Fruit fly (Drosophila melanogaster) whole organism, embryonic: Measurements from ENCODE around the gene CG13640.

ENCODE experiments used
- CG1024 ChIP-seq: fragments of 200-800 bp; sonication (Bioruptor generic); IDR thresholded peaks from 2 replicates; pipeline ENCODE4 v1.3.6; 2022; ENCODE audit warnings: missing biosample characterization, missing genetic modification characterization
- CG12391 ChIP-seq: fragments of 200-800 bp; sonication (Bioruptor generic); optimal IDR thresholded peaks from 3 replicates; lab custom pipeline; 2018; ENCODE audit warnings: missing biosample characterization, mild to moderate bottlenecking, missing genetic modification characterization, moderate library complexity
- CG12942 ChIP-seq: fragments of 200-800 bp; sonication (Bioruptor generic); optimal IDR thresholded peaks from 3 replicates; lab custom pipeline; 2016; ENCODE audit warnings: missing biosample characterization, missing genetic modification characterization
- CG14441 ChIP-seq: fragments of 200-800 bp; sonication (Bioruptor generic); IDR thresholded peaks from 2 replicates; pipeline ENCODE4 v1.3.6; 2022; ENCODE audit warnings: missing biosample characterization, missing genetic modification characterization
- CG15514 ChIP-seq: fragments of 200-800 bp; sonication (Bioruptor generic); optimal IDR thresholded peaks from 3 replicates; lab custom pipeline; 2017; ENCODE audit warnings: missing biosample characterization, missing genetic modification characterization, mild to moderate bottlenecking, moderate library complexity, missing genetic modification reagents
- CG15696 ChIP-seq: fragments of 200-800 bp; sonication (Bioruptor generic); optimal IDR thresholded peaks from 2 replicates; lab custom pipeline; 2019; ENCODE audit warnings: missing biosample characterization, mild to moderate bottlenecking, missing genetic modification characterization, moderate library complexity
- CG1602 ChIP-seq: fragments of 200-800 bp; sonication (Bioruptor generic); optimal IDR thresholded peaks from 3 replicates; lab custom pipeline; 2016; ENCODE audit warnings: missing biosample characterization, missing genetic modification characterization
- CG16813 ChIP-seq: fragments of 200-800 bp; sonication (Bioruptor generic); IDR thresholded peaks from 3 replicates; pipeline ENCODE4 v1.3.6; 2022; ENCODE audit warnings: missing biosample characterization, missing genetic modification characterization; ENCODE audit not compliant: partially characterized antibody
- CG2712 ChIP-seq: fragments of 200-800 bp; optimal IDR thresholded peaks from 3 replicates; lab custom pipeline; 2019; ENCODE audit warnings: missing biosample characterization, mild to moderate bottlenecking, missing genetic modification characterization, moderate library complexity
- CG30020 ChIP-seq: fragments of 200-800 bp; optimal IDR thresholded peaks from 2 replicates; lab custom pipeline; 2019; ENCODE audit warnings: missing biosample characterization, mild to moderate bottlenecking, missing genetic modification characterization, moderate library complexity
- CG30403 ChIP-seq: fragments of 200-800 bp; sonication (Bioruptor generic); optimal IDR thresholded peaks from 3 replicates; lab custom pipeline; 2016; ENCODE audit warnings: missing biosample characterization, missing genetic modification characterization
- CG31224 ChIP-seq: fragments of 200-800 bp; sonication (Bioruptor generic); IDR thresholded peaks from 2 replicates; pipeline ENCODE4 v1.3.6; 2022; ENCODE audit warnings: missing biosample characterization, missing genetic modification characterization
- CG34224 ChIP-seq: fragments of 200-800 bp; sonication (Bioruptor generic); IDR thresholded peaks from 3 replicates; pipeline ENCODE4 v1.3.6; 2022; ENCODE audit warnings: missing biosample characterization, missing genetic modification characterization; ENCODE audit not compliant: partially characterized antibody
- CG6689 ChIP-seq: fragments of 200-800 bp; sonication (Bioruptor generic); IDR thresholded peaks from 2 replicates; pipeline ENCODE4 v1.3.6; 2022; ENCODE audit warnings: missing biosample characterization, missing genetic modification characterization
- CG7928 ChIP-seq: fragments of 200-800 bp; sonication (Bioruptor generic); optimal IDR thresholded peaks from 2 replicates; lab custom pipeline; 2017; ENCODE audit warnings: missing biosample characterization, mild to moderate bottlenecking, missing genetic modification characterization
- CG7963 ChIP-seq: fragments of 200-800 bp; sonication (Bioruptor generic); IDR thresholded peaks from 3 replicates; pipeline ENCODE4 v1.3.6; 2022; ENCODE audit warnings: missing biosample characterization, missing genetic modification characterization; ENCODE audit not compliant: partially characterized antibody
- CG8359 ChIP-seq: fragments of 200-800 bp; sonication (Bioruptor generic); optimal IDR thresholded peaks from 2 replicates; lab custom pipeline; 2017; ENCODE audit warnings: missing biosample characterization, mild to moderate bottlenecking, missing genetic modification characterization, borderline replicate concordance
- CG9437 ChIP-seq: fragments of 200-800 bp; sonication (Bioruptor generic); optimal IDR thresholded peaks from 2 replicates; lab custom pipeline; 2018; ENCODE audit warnings: missing biosample characterization, mild to moderate bottlenecking, missing genetic modification characterization
- CG9817 ChIP-seq: fragments of 200-800 bp; sonication (Bioruptor generic); optimal IDR thresholded peaks from 2 replicates; lab custom pipeline; 2018; ENCODE audit warnings: missing biosample characterization, mild to moderate bottlenecking, missing genetic modification characterization, moderate library complexity
- CG9932 ChIP-seq: fragments of 200-800 bp; sonication (Bioruptor generic); IDR thresholded peaks from 2 replicates; pipeline ENCODE4 v1.3.6; 2022; ENCODE audit warnings: missing biosample characterization, missing genetic modification characterization
- Camta ChIP-seq: fragments of 200-800 bp; sonication (Bioruptor generic); optimal IDR thresholded peaks from 2 replicates; lab custom pipeline; 2016; ENCODE audit warnings: missing biosample characterization, missing genetic modification characterization
- Chrac-16 ChIP-seq: fragments of 200-800 bp; sonication (Bioruptor generic); optimal IDR thresholded peaks from 3 replicates; lab custom pipeline; 2016; ENCODE audit warnings: missing biosample characterization, missing genetic modification characterization
- CoRest ChIP-seq: fragments of 200-800 bp; sonication (Bioruptor generic); optimal IDR thresholded peaks from 3 replicates; lab custom pipeline; 2018; ENCODE audit warnings: missing biosample characterization, mild to moderate bottlenecking, missing genetic modification characterization, moderate library complexity
- Ets65A ChIP-seq: fragments of 200-800 bp; sonication (Bioruptor generic); peaks from one replicate; lab custom pipeline; 2016; ENCODE audit warnings: missing biosample characterization, missing genetic modification characterization
- Ets97D ChIP-seq: fragments of 200-800 bp; sonication (Bioruptor generic); optimal IDR thresholded peaks from 3 replicates; lab custom pipeline; 2016; ENCODE audit warnings: missing biosample characterization, missing genetic modification characterization
- HLH4C ChIP-seq: fragments of 200-800 bp; sonication (Bioruptor generic); IDR thresholded peaks from 3 replicates; pipeline ENCODE4 v1.3.6; 2022; ENCODE audit warnings: missing biosample characterization, missing genetic modification characterization; ENCODE audit not compliant: partially characterized antibody
- Jarid2 ChIP-seq: fragments of 200-800 bp; sonication (Bioruptor generic); optimal IDR thresholded peaks from 3 replicates; lab custom pipeline; 2017; ENCODE audit warnings: mild to moderate bottlenecking, missing biosample characterization, missing genetic modification reagents, missing genetic modification characterization
- Med ChIP-seq: fragments of 200-800 bp; sonication (Bioruptor generic); peaks from one replicate; lab custom pipeline; 2016; ENCODE audit warnings: missing biosample characterization, missing genetic modification characterization, mild to moderate bottlenecking, inconsistent platforms, moderate library complexity
- Rfx ChIP-seq: fragments of 200-800 bp; sonication (Bioruptor generic); IDR thresholded peaks from 2 replicates; pipeline ENCODE4 v1.3.6; 2022; ENCODE audit warnings: missing biosample characterization, missing genetic modification characterization
- Sry-β ChIP-seq: fragments of 200-800 bp; sonication (Bioruptor generic); optimal IDR thresholded peaks from 2 replicates; lab custom pipeline; 2018; ENCODE audit warnings: missing biosample characterization, mild to moderate bottlenecking, missing genetic modification characterization, moderate library complexity
- Xrp1 ChIP-seq: fragments of 200-800 bp; sonication (Bioruptor generic); IDR thresholded peaks from 2 replicates; pipeline ENCODE4 v1.3.6; 2022; ENCODE audit warnings: missing biosample characterization, missing genetic modification characterization
- bbx ChIP-seq: fragments of 200-800 bp; sonication (Bioruptor generic); IDR thresholded peaks from 2 replicates; pipeline ENCODE4 v1.3.6; 2022; ENCODE audit warnings: missing biosample characterization, missing genetic modification characterization; ENCODE audit not compliant: partially characterized antibody
- bigmax ChIP-seq: fragments of 200-800 bp; sonication (Bioruptor generic); optimal IDR thresholded peaks from 2 replicates; lab custom pipeline; 2018; ENCODE audit warnings: missing biosample characterization, mild to moderate bottlenecking, missing genetic modification characterization
- cwo ChIP-seq: fragments of 200-800 bp; sonication (Bioruptor generic); optimal IDR thresholded peaks from 3 replicates; lab custom pipeline; 2017; ENCODE audit warnings: missing biosample characterization, missing genetic modification characterization, mild to moderate bottlenecking, moderate library complexity, missing genetic modification reagents
- esg ChIP-seq: fragments of 200-800 bp; sonication (Bioruptor generic); conservative IDR thresholded peaks from 2 replicates; pipeline ENCODE4 v1.3.6; 2022; ENCODE audit warnings: missing biosample characterization, missing genetic modification characterization
- fd102C ChIP-seq: fragments of 200-800 bp; sonication (Bioruptor generic); optimal IDR thresholded peaks from 2 replicates; lab custom pipeline; 2018; ENCODE audit warnings: missing biosample characterization, mild to moderate bottlenecking, missing genetic modification characterization, moderate library complexity
- grn ChIP-seq: fragments of 200-800 bp; sonication (Bioruptor generic); optimal IDR thresholded peaks from 3 replicates; lab custom pipeline; 2017; ENCODE audit warnings: missing biosample characterization, missing genetic modification characterization
- ind ChIP-seq: fragments of 200-800 bp; sonication (Bioruptor generic); optimal IDR thresholded peaks from 3 replicates; lab custom pipeline; 2016; ENCODE audit warnings: missing biosample characterization, missing genetic modification characterization
- inv ChIP-seq: fragments of 200-800 bp; sonication (Bioruptor generic); IDR thresholded peaks from 2 replicates; pipeline ENCODE4 v1.3.6; 2022; ENCODE audit warnings: missing biosample characterization, missing genetic modification characterization; ENCODE audit not compliant: partially characterized antibody
- klu ChIP-seq: fragments of 200-800 bp; sonication (Bioruptor generic); IDR thresholded peaks from 2 replicates; pipeline ENCODE4 v1.3.6; 2022; ENCODE audit warnings: missing biosample characterization, missing genetic modification characterization
- lilli ChIP-seq: fragments of 200-800 bp; sonication (Bioruptor generic); optimal IDR thresholded peaks from 3 replicates; lab custom pipeline; 2016; ENCODE audit warnings: missing biosample characterization, missing genetic modification characterization
- lmd ChIP-seq: fragments of 200-800 bp; sonication (Bioruptor generic); IDR thresholded peaks from 2 replicates; pipeline ENCODE4 v1.3.6; 2022; ENCODE audit warnings: missing biosample characterization, missing genetic modification characterization
- pzg ChIP-seq: fragments of 200-800 bp; sonication (Bioruptor generic); optimal IDR thresholded peaks from 3 replicates; lab custom pipeline; 2018; ENCODE audit warnings: missing biosample characterization, mild to moderate bottlenecking, missing genetic modification characterization, moderate library complexity
- rib ChIP-seq: fragments of 200-800 bp; sonication (Bioruptor generic); IDR thresholded peaks from 2 replicates; pipeline ENCODE4 v1.3.6; 2022; ENCODE audit warnings: missing biosample characterization, missing genetic modification characterization
- sisA ChIP-seq: fragments of 200-800 bp; sonication (Bioruptor generic); IDR thresholded peaks from 2 replicates; pipeline ENCODE4 v1.3.6; 2022; ENCODE audit warnings: missing biosample characterization, missing genetic modification characterization
- ssp ChIP-seq: fragments of 200-800 bp; sonication (Bioruptor generic); IDR thresholded peaks from 2 replicates; pipeline ENCODE4 v1.3.6; 2022; ENCODE audit warnings: missing biosample characterization, missing genetic modification characterization
- tin ChIP-seq: fragments of 200-800 bp; sonication (Bioruptor generic); optimal IDR thresholded peaks from 3 replicates; lab custom pipeline; 2016; ENCODE audit warnings: missing biosample characterization, missing genetic modification characterization
- vnd ChIP-seq: fragments of 200-800 bp; sonication (Bioruptor generic); IDR thresholded peaks from 3 replicates; pipeline ENCODE4 v1.3.6; 2022; ENCODE audit warnings: missing biosample characterization, missing genetic modification characterization; ENCODE audit not compliant: partially characterized antibody

The CG13640 gene

dm6 chr3R:24816993-24817854 lies 44.7 kb downstream of the CG13640 start, which contains the start of the genes CG5808 and Saf-B (continued):
- TF ChIP-seq tin (peak; percentile 55), HLH4C (GFP tag; lab: Robert Waterston, UW) (peak; percentile 95), CG7963 (GFP tag; lab: Robert Waterston, UW) (peak; percentile 81), vnd (GFP tag; lab: Robert Waterston, UW) (peak; percentile 88), CG7928 (peak; percentile 18), CG31224 (GFP tag; lab: Robert Waterston, UW) (peak; percentile 43; the same call in 1 of the 2 replicates), bbx (GFP tag; lab: Robert Waterston, UW) (peak; percentile 77), CG6689 (GFP tag; lab: Robert Waterston, UW) (peak; percentile 70), CG12391 (tag; lab: Kevin White, UChicago) (peak; percentile 69), klu (GFP tag; lab: Robert Waterston, UW) (no peak; the same call in 1 of the 2 replicates), Camta (GFP tag; lab: Kevin White, UChicago) (no peak), Chrac-16 (GFP tag; lab: Kevin White, UChicago) (peak; percentile 4), CG9817 (no peak), CoRest (tag; lab: Kevin White, UChicago) (peak; percentile 65), Sry-β (GFP tag; lab: Kevin White, UChicago) (peak; percentile 10), Xrp1 (GFP tag; lab: Robert Waterston, UW) (peak; percentile 49; the same call in 1 of the 2 replicates), CG14441 (GFP tag; lab: Robert Waterston, UW) (peak; percentile 43; the same call in 1 of the 2 replicates), CG9437 (peak; percentile 86), rib (GFP tag; lab: Robert Waterston, UW) (no peak), Jarid2 (GFP tag; lab: Kevin White, UChicago) (no peak), inv (GFP tag; lab: Robert Waterston, UW) (peak; percentile 75), lmd (GFP tag; lab: Robert Waterston, UW) (peak; percentile 57), esg (GFP tag; lab: Robert Waterston, UW) (peak; percentile 33; the same call in 1 of the 2 replicates), CG16813 (GFP tag; lab: Robert Waterston, UW) (peak; percentile 90), CG9932 (GFP tag; lab: Robert Waterston, UW) (peak; percentile 38; the same call in 1 of the 2 replicates), grn (GFP tag; lab: Kevin White, UChicago) (no peak), CG8359 (GFP tag; lab: Kevin White, UChicago) (no peak), Rfx (GFP tag; lab: Robert Waterston, UW) (peak; percentile 53; the same call in 1 of the 2 replicates), CG15696 (tag; lab: Kevin White, UChicago) (peak; percentile 43), pzg (peak; percentile 29), ind (peak; percentile 72), sisA (GFP tag; lab: Robert Waterston, UW) (0 out of 2 replicates have a peak, but pooled peaks have one; percentile 12), CG34224 (GFP tag; lab: Robert Waterston, UW) (peak; percentile 85), CG1602 (peak; percentile 17), Ets65A (GFP tag; lab: Kevin White, UChicago) (peak; percentile 93), CG15514 (GFP tag; lab: Kevin White, UChicago) (peak; percentile 41), Ets97D (GFP tag; lab: Kevin White, UChicago) (peak; percentile 26), bigmax (no peak), CG30020 (tag; lab: Kevin White, UChicago) (peak; percentile 56), lilli (GFP tag; lab: Kevin White, UChicago) (peak; percentile 38), ssp (GFP tag; lab: Robert Waterston, UW) (peak; percentile 66), CG1024 (GFP tag; lab: Robert Waterston, UW) (no peak), CG30403 (GFP tag; lab: Kevin White, UChicago) (peak; percentile 57), fd102C (GFP tag; lab: Kevin White, UChicago) (no peak), cwo (no peak), CG2712 (tag; lab: Kevin White, UChicago) (peak; percentile 61), Med (GFP tag; lab: Kevin White, UChicago) (peak; percentile 78), CG12942 (GFP tag; lab: Kevin White, UChicago) (no peak)
